Worm (Caenorhabditis elegans): ENCODE measurements around the gene josd-1.

DNA sequence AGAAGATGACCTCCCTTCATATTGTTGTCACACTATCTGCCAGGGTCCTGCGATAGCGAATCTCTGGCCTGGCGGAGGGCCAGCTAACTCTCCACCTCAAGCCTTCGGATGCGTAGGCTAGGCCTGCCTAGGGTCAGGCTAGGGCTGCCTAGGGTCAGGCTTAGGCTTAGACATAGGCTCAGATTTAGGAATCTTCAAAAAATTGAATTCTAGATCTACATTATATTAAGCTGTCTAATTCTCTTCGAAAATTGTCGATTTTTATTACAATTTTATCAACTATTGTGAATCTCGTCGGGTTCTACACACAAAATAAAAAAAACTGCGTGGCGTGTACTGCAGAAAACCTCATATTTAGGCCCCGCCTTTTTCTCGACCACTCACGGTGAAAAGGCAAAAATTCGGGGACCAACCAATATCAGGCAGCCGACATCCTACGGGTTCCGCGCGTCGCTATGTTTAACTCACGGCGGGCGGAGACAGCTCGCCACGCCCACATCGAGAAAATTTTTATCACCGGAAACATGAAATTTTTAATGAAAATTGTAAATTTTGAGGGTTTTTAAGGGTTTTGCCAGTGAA, 40.9 kb upstream of the josd-1 start:
- TF ChIP-seq dao-5 (tag; optimal IDR thresholded peaks at IDR 0.05) (no peak), him-1 (tag; optimal IDR thresholded peaks at IDR 0.05) (no peak), W03F9.2 (tag; optimal IDR thresholded peaks at IDR 0.05) (no peak)

All from whole organism, L4/young adult.